Worm (Caenorhabditis elegans) whole organism, mixed stage, embryonic: Measurements from ENCODE around the gene algn-11.
A peak's percentile ranks its signal among the peaks of the same experiment; 100 is the strongest.

Experiments
- M03D4.4 ChIP-seq: sonication (generic microtip); optimal IDR thresholded peaks from 2 replicates; lab custom pipeline; 2017; ENCODE audit warnings: mild to moderate bottlenecking, missing genetic modification characterization, missing compliant biosample characterization
- bed-3 ChIP-seq: fragments of 200-800 bp; sonication (Bioruptor generic); optimal IDR thresholded peaks from 3 replicates; lab custom pipeline; 2018; ENCODE audit warnings: mild to moderate bottlenecking, missing genetic modification characterization, moderate library complexity, missing compliant biosample characterization
- blmp-1 ChIP-seq: fragments of 150-350 bp; optimal IDR thresholded peaks from 2 replicates; lab custom pipeline; 2014; ENCODE audit warnings: missing biosample characterization, missing genetic modification characterization
- ceh-39 ChIP-seq: fragments of 150-350 bp; optimal IDR thresholded peaks from 2 replicates; lab custom pipeline; 2014; ENCODE audit warnings: missing biosample characterization, missing genetic modification characterization
- ceh-83 ChIP-seq: fragments of 200-800 bp; sonication (Bioruptor generic); optimal IDR thresholded peaks from 2 replicates; lab custom pipeline; 2018; ENCODE audit warnings: mild to moderate bottlenecking, missing genetic modification characterization, missing compliant biosample characterization
- ces-1 ChIP-seq: fragments of 150-350 bp; optimal IDR thresholded peaks from 2 replicates; lab custom pipeline; 2014; ENCODE audit warnings: missing biosample characterization, missing genetic modification reagents, missing genetic modification characterization
- cnd-1 ChIP-seq: fragments of 200-800 bp; sonication (Bioruptor generic); optimal IDR thresholded peaks from 2 replicates; lab custom pipeline; 2018; ENCODE audit warnings: mild to moderate bottlenecking, missing genetic modification characterization, missing compliant biosample characterization
- drap-1 ChIP-seq: fragments of 200-800 bp; sonication (Bioruptor generic); optimal IDR thresholded peaks from 3 replicates; lab custom pipeline; 2018; ENCODE audit warnings: mild to moderate bottlenecking, missing genetic modification characterization, missing compliant biosample characterization
- elt-1 ChIP-seq: sonication (generic microtip); optimal IDR thresholded peaks from 2 replicates; lab custom pipeline; 2017; ENCODE audit warnings: missing genetic modification characterization, mild to moderate bottlenecking, missing compliant biosample characterization, antibody characterized with exemption, moderate library complexity, borderline replicate concordance; ENCODE audit not compliant: insufficient read depth
- elt-3 ChIP-seq: fragments of 150-350 bp; optimal IDR thresholded peaks from 2 replicates; lab custom pipeline; 2014; ENCODE audit warnings: missing biosample characterization, missing genetic modification characterization
- flh-1 ChIP-seq: fragments of 200-800 bp; sonication (Bioruptor generic); optimal IDR thresholded peaks from 2 replicates; lab custom pipeline; 2018; ENCODE audit warnings: mild to moderate bottlenecking, missing genetic modification characterization, moderate library complexity, missing compliant biosample characterization
- ham-2 ChIP-seq: fragments of 200-800 bp; sonication (Bioruptor generic); optimal IDR thresholded peaks from 2 replicates; lab custom pipeline; 2018; ENCODE audit warnings: mild to moderate bottlenecking, missing genetic modification characterization, missing compliant biosample characterization
- hlh-1 ChIP-seq: fragments of 150-350 bp; optimal IDR thresholded peaks from 2 replicates; lab custom pipeline; 2014; ENCODE audit warnings: missing biosample characterization, missing genetic modification reagents, missing genetic modification characterization
- lin-13 ChIP-seq: fragments of 150-350 bp; optimal IDR thresholded peaks from 2 replicates; lab custom pipeline; 2014; ENCODE audit warnings: missing biosample characterization, missing genetic modification characterization
- lin-32 ChIP-seq: fragments of 200-800 bp; sonication (Bioruptor generic); optimal IDR thresholded peaks from 2 replicates; lab custom pipeline; 2018; ENCODE audit warnings: mild to moderate bottlenecking, missing genetic modification characterization, missing compliant biosample characterization
- lsy-2 ChIP-seq: fragments of 150-350 bp; optimal IDR thresholded peaks from 2 replicates; lab custom pipeline; 2014; ENCODE audit warnings: missing biosample characterization, missing genetic modification characterization
- mab-5 ChIP-seq: fragments of 150-350 bp; optimal IDR thresholded peaks from 2 replicates; lab custom pipeline; 2014; ENCODE audit warnings: missing biosample characterization, missing genetic modification characterization
- mls-2 ChIP-seq: sonication (generic microtip); optimal IDR thresholded peaks from 2 replicates; lab custom pipeline; 2016; ENCODE audit warnings: mild to moderate bottlenecking, missing genetic modification characterization, moderate library complexity, missing compliant biosample characterization
- nhr-12 ChIP-seq: fragments of 150-350 bp; optimal IDR thresholded peaks from 2 replicates; lab custom pipeline; 2014; ENCODE audit warnings: missing biosample characterization, missing genetic modification characterization
- nhr-237 ChIP-seq: fragments of 150-350 bp; optimal IDR thresholded peaks from 2 replicates; lab custom pipeline; 2014; ENCODE audit warnings: missing biosample characterization, missing genetic modification characterization
- nhr-76 ChIP-seq: sonication (generic microtip); optimal IDR thresholded peaks from 2 replicates; lab custom pipeline; 2017; ENCODE audit warnings: missing biosample characterization, missing genetic modification characterization
- pha-4 ChIP-seq: fragments of 150-350 bp; optimal IDR thresholded peaks from 2 replicates; lab custom pipeline; 2018; ENCODE audit warnings: missing biosample characterization, missing genetic modification reagents, missing genetic modification characterization
- sem-2 ChIP-seq: fragments of 200-800 bp; sonication (Bioruptor generic); optimal IDR thresholded peaks from 2 replicates; lab custom pipeline; 2018; ENCODE audit warnings: mild to moderate bottlenecking, missing genetic modification characterization, missing compliant biosample characterization
- snpc-4 ChIP-seq: fragments of 150-350 bp; optimal IDR thresholded peaks from 2 replicates; lab custom pipeline; 2014; ENCODE audit warnings: missing biosample characterization, missing genetic modification characterization
- sptf-1 ChIP-seq: sonication (generic microtip); optimal IDR thresholded peaks from 2 replicates; lab custom pipeline; 2017; ENCODE audit warnings: mild to moderate bottlenecking, missing genetic modification characterization, moderate library complexity, missing compliant biosample characterization
- tbx-8 ChIP-seq: fragments of 200-800 bp; sonication (Bioruptor generic); optimal IDR thresholded peaks from 2 replicates; lab custom pipeline; 2018; ENCODE audit warnings: mild to moderate bottlenecking, missing genetic modification characterization, moderate library complexity, missing compliant biosample characterization
- unc-120 ChIP-seq: sonication (generic microtip); optimal IDR thresholded peaks from 2 replicates; lab custom pipeline; 2017; ENCODE audit warnings: missing genetic modification characterization, missing compliant biosample characterization; ENCODE audit not compliant: poor library complexity, severe bottlenecking
- unc-62 ChIP-seq: fragments of 150-350 bp; optimal IDR thresholded peaks from 2 replicates; lab custom pipeline; 2014; ENCODE audit warnings: missing biosample characterization, missing genetic modification reagents, missing genetic modification characterization
- zip-8 ChIP-seq: fragments of 150-350 bp; optimal IDR thresholded peaks from 2 replicates; lab custom pipeline; 2014; ENCODE audit warnings: missing biosample characterization, missing genetic modification characterization
- ztf-11 ChIP-seq: fragments of 150-350 bp; optimal IDR thresholded peaks from 2 replicates; lab custom pipeline; 2014; ENCODE audit warnings: missing biosample characterization, missing genetic modification characterization

The algn-11 gene

ce11 chrIII:7262592-7262991 is 27.8 kb downstream of the algn-11 start:
- TF ChIP-seq sptf-1 (tag; lab: Kevin White, UChicago): no peak
- TF ChIP-seq nhr-237 (tag; lab: Kevin White, UChicago): no peak
- no peak for TF ChIP-seq cnd-1
- TF ChIP-seq pha-4 (tag; lab: Kevin White, UChicago): no peak
- peak; percentile 34 for TF ChIP-seq ces-1 (GFP tag; lab: Kevin White, UChicago)
- no peak for TF ChIP-seq flh-1

ce11 chrIII:7258931-7259330 is 31.4 kb downstream of the algn-11 start, which contains the start of gene B0361.4:
TSS of gene B0361.4 (plus strand) at chrIII:7258991.
- TF ChIP-seq drap-1 (GFP tag; lab: Kevin White, UChicago) (no peak), elt-1 (no peak), lsy-2 (tag; lab: Kevin White, UChicago) (no peak), nhr-237 (tag; lab: Kevin White, UChicago) (no peak), lin-32 (GFP tag; lab: Kevin White, UChicago) (no peak), nhr-12 (tag; lab: Kevin White, UChicago) (no peak), bed-3 (GFP tag; lab: Kevin White, UChicago) (no peak), zip-8 (tag; lab: Kevin White, UChicago) (no peak), cnd-1 (no peak)

ce11 chrIII:7253669-7254068 is 36.7 kb downstream of the algn-11 start:
- TF ChIP-seq sem-2 (no peak), nhr-76 (tag; lab: Kevin White, UChicago) (no peak), nhr-12 (tag; lab: Kevin White, UChicago) (no peak), M03D4.4 (tag; lab: Kevin White, UChicago) (no peak), pha-4 (tag; lab: Kevin White, UChicago) (no peak), tbx-8 (no peak), elt-1 (no peak), ces-1 (GFP tag; lab: Kevin White, UChicago) (peak; percentile 81), ceh-39 (tag; lab: Kevin White, UChicago) (no peak)

ce11 chrIII:7247740-7248139 is 42.6 kb downstream of the algn-11 start, which contains the start of gene zmp-6:
TSS of gene zmp-6 (minus strand) at chrIII:7247840.
- TF ChIP-seq nhr-12 (tag; lab: Kevin White, UChicago): no peak
- TF ChIP-seq M03D4.4 (tag; lab: Kevin White, UChicago): no peak
- TF ChIP-seq snpc-4: no peak

ce11 chrIII:7246389-7246788 is 44.0 kb downstream of the algn-11 start:
- TF ChIP-seq unc-62 (GFP tag; lab: Kevin White, UChicago) (no peak), zip-8 (tag; lab: Kevin White, UChicago) (no peak), elt-3 (no peak), sptf-1 (tag; lab: Kevin White, UChicago) (no peak), elt-1 (no peak), lin-13 (tag; lab: Kevin White, UChicago) (no peak)

- TF ChIP-seq mls-2: no peak
- no peak for TF ChIP-seq ztf-11 (tag; lab: Kevin White, UChicago)
- TF ChIP-seq ceh-83: no peak
- TF ChIP-seq nhr-76 (tag; lab: Kevin White, UChicago): no peak
- no peak for TF ChIP-seq pha-4 (tag; lab: Kevin White, UChicago)
- no peak for TF ChIP-seq elt-1
- TF ChIP-seq zip-8 (tag; lab: Kevin White, UChicago): no peak
- TF ChIP-seq ces-1 (GFP tag; lab: Kevin White, UChicago): no peak
- no peak for TF ChIP-seq elt-3
- TF ChIP-seq ham-2 (GFP tag; lab: Kevin White, UChicago): no peak
- no peak for TF ChIP-seq hlh-1
- no peak for TF ChIP-seq lin-13 (tag; lab: Kevin White, UChicago)
- TF ChIP-seq blmp-1 (tag; lab: Kevin White, UChicago): no peak
- no peak for TF ChIP-seq unc-120 (tag; lab: Kevin White, UChicago)
- TF ChIP-seq mab-5 (tag; lab: Kevin White, UChicago): no peak
- no peak for TF ChIP-seq sptf-1 (tag; lab: Kevin White, UChicago)
- TF ChIP-seq nhr-12 (tag; lab: Kevin White, UChicago): no peak
- TF ChIP-seq cnd-1: no peak
- TF ChIP-seq nhr-237 (tag; lab: Kevin White, UChicago): no peak
- no peak for TF ChIP-seq snpc-4
- TF ChIP-seq, all 35 proteins: peak for 0
These were observed 47.4 kb downstream of the algn-11 start, which contains the start of gene osm-10 for ce11 chrIII:7242988-7243387. TSS of gene osm-10 (plus strand) at chrIII:7243280.
